Worm (Caenorhabditis elegans) whole organism, L2 larva: ENCODE results near the gene elt-3.

Experiments
- C34F6.9 ChIP-seq: fragments of 150-350 bp; optimal IDR thresholded peaks from 2 replicates; lab custom pipeline; 2014; ENCODE audit warnings: missing biosample characterization, missing genetic modification characterization
- F13H6.1 ChIP-seq: sonication (generic microtip); optimal IDR thresholded peaks from 2 replicates; lab custom pipeline; 2016; ENCODE audit warnings: missing genetic modification characterization, missing compliant biosample characterization
- R02D3.7 ChIP-seq: fragments of 150-350 bp; optimal IDR thresholded peaks from 2 replicates; lab custom pipeline; 2014; ENCODE audit warnings: missing biosample characterization, missing genetic modification characterization
- ZK546.5 ChIP-seq: sonication (generic microtip); optimal IDR thresholded peaks from 2 replicates; lab custom pipeline; 2017; ENCODE audit warnings: missing biosample characterization, missing genetic modification characterization
- alr-1 ChIP-seq: fragments of 150-350 bp; optimal IDR thresholded peaks from 2 replicates; lab custom pipeline; 2014; ENCODE audit warnings: missing biosample characterization, missing genetic modification characterization
- aly-2 ChIP-seq: fragments of 150-350 bp; optimal IDR thresholded peaks from 2 replicates; lab custom pipeline; 2014; ENCODE audit warnings: missing biosample characterization, missing genetic modification characterization
- ama-1 ChIP-seq: fragments of 150-350 bp; optimal IDR thresholded peaks from 2 replicates; lab custom pipeline; 2018; ENCODE audit warnings: inconsistent platforms
- blmp-1 ChIP-seq: sonication (generic microtip); optimal IDR thresholded peaks from 2 replicates; lab custom pipeline; 2017; ENCODE audit warnings: missing genetic modification characterization, mild to moderate bottlenecking, missing compliant biosample characterization, antibody characterized with exemption, moderate library complexity; ENCODE audit not compliant: insufficient read depth
- crh-2 ChIP-seq: sonication (generic microtip); optimal IDR thresholded peaks from 2 replicates; lab custom pipeline; 2017; ENCODE audit warnings: missing biosample characterization, missing genetic modification characterization
- dmd-4 ChIP-seq: sonication (generic microtip); optimal IDR thresholded peaks from 2 replicates; lab custom pipeline; 2017; ENCODE audit warnings: missing biosample characterization, missing genetic modification characterization
- egl-27 ChIP-seq: sonication (generic microtip); optimal IDR thresholded peaks from 3 replicates; lab custom pipeline; 2017; ENCODE audit warnings: missing biosample characterization, missing genetic modification reagents, missing genetic modification characterization
- elt-3 ChIP-seq: sonication (generic microtip); optimal IDR thresholded peaks from 2 replicates; lab custom pipeline; 2017; ENCODE audit warnings: missing biosample characterization, missing genetic modification characterization
- gmeb-1 ChIP-seq: fragments of 150-350 bp; optimal IDR thresholded peaks from 2 replicates; lab custom pipeline; 2014; ENCODE audit warnings: missing biosample characterization, missing genetic modification characterization
- lin-11 ChIP-seq: fragments of 150-350 bp; sonication (generic microtip); optimal IDR thresholded peaks from 2 replicates; lab custom pipeline; 2014; ENCODE audit warnings: missing biosample characterization, missing genetic modification characterization, inconsistent platforms, mixed read lengths
- lin-13 ChIP-seq: fragments of 150-350 bp; optimal IDR thresholded peaks from 2 replicates; lab custom pipeline; 2014; ENCODE audit warnings: missing biosample characterization, missing genetic modification reagents, missing genetic modification characterization
- lin-39 ChIP-seq: fragments of 150-350 bp; optimal IDR thresholded peaks from 2 replicates; lab custom pipeline; 2014; ENCODE audit warnings: missing biosample characterization, missing genetic modification reagents, missing genetic modification characterization
- lsy-2 ChIP-seq, 2 experiments: fragments of 150-350 bp in 1 of 2; sonication (generic microtip) in 1 of 2; optimal IDR thresholded peaks; 2 replicates each; lab custom pipeline; 2014 to 2017; ENCODE audit warnings: missing biosample characterization in 2 of 2, missing genetic modification characterization in 2 of 2
- mbf-1 ChIP-seq: sonication (generic microtip); optimal IDR thresholded peaks from 2 replicates; lab custom pipeline; 2017; ENCODE audit warnings: missing biosample characterization, missing genetic modification characterization
- mdl-1 ChIP-seq, 2 experiments: fragments of 150-350 bp in 1 of 2; sonication (generic microtip) in 1 of 2; optimal IDR thresholded peaks; 2 replicates each; lab custom pipeline; 2017; ENCODE audit warnings: missing biosample characterization in 2 of 2, missing genetic modification characterization in 2 of 2
- nhr-10 ChIP-seq: sonication (generic microtip); optimal IDR thresholded peaks from 2 replicates; lab custom pipeline; 2017; ENCODE audit warnings: missing biosample characterization, missing genetic modification characterization
- nhr-12 ChIP-seq: fragments of 150-350 bp; optimal IDR thresholded peaks from 2 replicates; lab custom pipeline; 2014; ENCODE audit warnings: missing biosample characterization, missing genetic modification characterization
- nhr-129 ChIP-seq: fragments of 150-350 bp; optimal IDR thresholded peaks from 2 replicates; lab custom pipeline; 2014; ENCODE audit warnings: missing biosample characterization, missing genetic modification characterization
- nhr-21 ChIP-seq: fragments of 150-350 bp; optimal IDR thresholded peaks from 2 replicates; lab custom pipeline; 2014; ENCODE audit warnings: missing biosample characterization, missing genetic modification characterization
- nhr-23 ChIP-seq: fragments of 150-350 bp; optimal IDR thresholded peaks from 2 replicates; lab custom pipeline; 2014; ENCODE audit warnings: missing biosample characterization, missing genetic modification reagents, missing genetic modification characterization
- nhr-237 ChIP-seq: fragments of 150-350 bp; optimal IDR thresholded peaks from 2 replicates; lab custom pipeline; 2014; ENCODE audit warnings: missing biosample characterization, missing genetic modification characterization
- nhr-25 ChIP-seq: fragments of 150-350 bp; sonication (generic microtip); optimal IDR thresholded peaks from 3 replicates; lab custom pipeline; 2014; ENCODE audit warnings: missing biosample characterization, missing genetic modification characterization
- nhr-6 ChIP-seq: fragments of 150-350 bp; optimal IDR thresholded peaks from 2 replicates; lab custom pipeline; 2014; ENCODE audit warnings: missing biosample characterization, missing genetic modification characterization
- peb-1 ChIP-seq: fragments of 150-350 bp; optimal IDR thresholded peaks from 2 replicates; lab custom pipeline; 2014; ENCODE audit warnings: missing biosample characterization, missing genetic modification characterization
- sem-4 ChIP-seq: fragments of 150-350 bp; optimal IDR thresholded peaks from 2 replicates; lab custom pipeline; 2014; ENCODE audit warnings: missing biosample characterization, missing genetic modification reagents, missing genetic modification characterization
- sma-3 ChIP-seq: sonication (generic microtip); optimal IDR thresholded peaks from 2 replicates; lab custom pipeline; 2016; ENCODE audit warnings: missing genetic modification reagents, missing genetic modification characterization, missing compliant biosample characterization
- sma-9 ChIP-seq, 2 experiments: fragments of 150-350 bp in 1 of 2; sonication (generic microtip) in 1 of 2; optimal IDR thresholded peaks; 2 replicates each; lab custom pipeline; 2014 to 2016; ENCODE audit warnings: missing genetic modification characterization in 2 of 2, mild to moderate bottlenecking in 1 of 2, missing biosample characterization in 1 of 2, missing compliant biosample characterization in 1 of 2, missing genetic modification reagents in 1 of 2, moderate library complexity in 1 of 2
- unc-39 ChIP-seq: fragments of 150-350 bp; optimal IDR thresholded peaks from 2 replicates; lab custom pipeline; 2014; ENCODE audit warnings: missing biosample characterization, missing genetic modification characterization
- unc-55 ChIP-seq: fragments of 150-350 bp; sonication (generic microtip); optimal IDR thresholded peaks from 3 replicates; lab custom pipeline; 2014; ENCODE audit warnings: missing biosample characterization, missing genetic modification reagents, missing genetic modification characterization
- zag-1 ChIP-seq: fragments of 150-350 bp; optimal IDR thresholded peaks from 2 replicates; lab custom pipeline; 2014; ENCODE audit warnings: missing biosample characterization, missing genetic modification characterization
- ztf-11 ChIP-seq: sonication (generic microtip); optimal IDR thresholded peaks from 2 replicates; lab custom pipeline; 2017; ENCODE audit warnings: missing biosample characterization, missing genetic modification characterization

Gene elt-3

DNA sequence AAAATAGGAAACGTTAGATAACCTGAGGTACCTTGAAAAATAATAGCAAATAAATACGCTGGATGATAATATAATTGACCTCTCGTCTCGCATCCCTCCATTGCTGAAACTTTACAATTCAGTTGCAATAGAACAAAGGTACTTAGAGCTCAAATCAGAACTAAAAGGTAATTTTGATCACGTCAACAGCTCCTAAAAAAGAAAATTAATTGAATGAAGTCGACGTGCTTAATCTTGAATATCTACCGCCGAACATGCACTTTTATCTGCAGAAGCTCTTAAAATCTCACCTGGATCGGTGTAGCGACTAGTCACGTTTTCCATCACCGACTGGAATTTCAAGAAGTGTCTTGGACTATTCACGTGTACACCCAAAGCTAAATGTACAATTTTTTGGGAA is 31.3 kb upstream of the elt-3 start, which contains the start of gene sra-39:
Gene sra-39, minus strand, starts transcription at position 101 of the 400 bp plus-strand sequence.
- TF ChIP-seq R02D3.7 (tag; lab: Kevin White, UChicago), result no peak
- no peak for TF ChIP-seq nhr-129 (tag; lab: Kevin White, UChicago)
- TF ChIP-seq egl-27, result no peak
- TF ChIP-seq peb-1 (tag; lab: Kevin White, UChicago), result no peak
- no peak for TF ChIP-seq ztf-11
- no peak for TF ChIP-seq aly-2 (tag; lab: Kevin White, UChicago)
- no peak for TF ChIP-seq nhr-23 (tag; lab: Kevin White, UChicago)
- TF ChIP-seq lsy-2 (tag; optimal IDR thresholded peaks at IDR 0.05; lab: Kevin White, UChicago), result no peak
- TF ChIP-seq nhr-25, result no peak
- no peak for TF ChIP-seq crh-2 (tag; lab: Kevin White, UChicago)
- TF ChIP-seq nhr-6, result no peak
- TF ChIP-seq nhr-12 (tag; lab: Kevin White, UChicago), result no peak
- no peak for TF ChIP-seq zag-1 (tag; lab: Kevin White, UChicago)
- no peak for TF ChIP-seq mdl-1 (tag; optimal IDR thresholded peaks at IDR 0.05; lab: Kevin White, UChicago)
- TF ChIP-seq alr-1 (tag; lab: Kevin White, UChicago), result no peak
- no peak for TF ChIP-seq nhr-237 (tag; lab: Kevin White, UChicago)
- TF ChIP-seq mbf-1 (tag; lab: Kevin White, UChicago), result no peak

DNA sequence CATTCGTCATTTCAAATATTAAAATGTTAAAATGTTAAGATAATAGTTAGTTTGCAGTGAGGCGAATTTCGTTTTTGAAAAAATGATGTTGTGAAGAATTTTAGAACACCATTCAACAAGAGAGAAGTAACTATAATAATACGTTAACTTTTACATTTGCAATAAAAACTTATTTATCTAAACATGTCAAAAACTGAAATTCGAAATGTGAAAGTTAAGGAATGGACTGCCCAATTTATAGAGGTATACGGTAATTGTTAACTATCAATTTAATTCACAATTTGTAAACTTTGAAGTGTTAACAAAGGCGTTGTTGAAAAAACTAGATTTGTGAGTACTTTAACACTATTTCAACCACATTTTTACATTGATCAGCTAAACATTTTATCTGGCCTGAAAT is 30.9 kb upstream of the elt-3 start:
- no peak for TF ChIP-seq blmp-1

DNA sequence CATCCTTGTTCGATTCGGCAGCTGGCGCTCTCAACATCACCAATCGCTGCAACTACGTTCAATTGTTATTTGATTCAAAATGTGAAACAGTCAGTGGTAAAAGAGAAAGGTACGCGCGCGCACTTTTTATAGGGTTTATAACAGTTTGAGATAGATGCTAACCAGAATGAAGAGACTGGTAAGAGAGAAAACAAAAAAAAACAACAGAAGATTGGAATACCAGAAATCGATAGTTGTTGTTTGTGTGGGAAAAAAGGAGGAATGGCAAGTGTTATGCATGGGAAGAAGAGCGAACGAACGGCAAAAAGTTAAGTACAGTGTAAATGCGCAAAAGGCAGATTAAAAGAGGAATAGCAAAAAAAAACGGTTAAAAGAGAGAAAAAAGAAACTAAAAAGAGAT is 24.8 kb upstream of the elt-3 start, which contains the start of gene Y26E6A.3:
Gene Y26E6A.3, minus strand, starts transcription at position 101 of the 400 bp plus-strand sequence.
- TF ChIP-seq nhr-25, result no peak
- TF ChIP-seq nhr-129 (tag; lab: Kevin White, UChicago), result no peak
- no peak for TF ChIP-seq dmd-4 (tag; lab: Kevin White, UChicago)
- TF ChIP-seq nhr-23 (tag; lab: Kevin White, UChicago), result no peak
- TF ChIP-seq nhr-10 (tag; lab: Kevin White, UChicago), result no peak
- no peak for TF ChIP-seq F13H6.1 (tag; lab: Kevin White, UChicago)
- no peak for TF ChIP-seq lin-13 (GFP tag; lab: Kevin White, UChicago)
- TF ChIP-seq elt-3 (tag; lab: Kevin White, UChicago), result no peak
- no peak for TF ChIP-seq egl-27
- no peak for TF ChIP-seq nhr-6
- TF ChIP-seq nhr-21 (tag; lab: Kevin White, UChicago), result no peak
- TF ChIP-seq unc-55, result no peak
- no peak for TF ChIP-seq unc-39 (tag; lab: Kevin White, UChicago)
- TF ChIP-seq crh-2 (tag; lab: Kevin White, UChicago), result no peak
- TF ChIP-seq ztf-11, result no peak
- TF ChIP-seq gmeb-1 (tag; lab: Kevin White, UChicago), result no peak
- TF ChIP-seq ama-1 (lab: Kevin White, UChicago), result no peak

DNA sequence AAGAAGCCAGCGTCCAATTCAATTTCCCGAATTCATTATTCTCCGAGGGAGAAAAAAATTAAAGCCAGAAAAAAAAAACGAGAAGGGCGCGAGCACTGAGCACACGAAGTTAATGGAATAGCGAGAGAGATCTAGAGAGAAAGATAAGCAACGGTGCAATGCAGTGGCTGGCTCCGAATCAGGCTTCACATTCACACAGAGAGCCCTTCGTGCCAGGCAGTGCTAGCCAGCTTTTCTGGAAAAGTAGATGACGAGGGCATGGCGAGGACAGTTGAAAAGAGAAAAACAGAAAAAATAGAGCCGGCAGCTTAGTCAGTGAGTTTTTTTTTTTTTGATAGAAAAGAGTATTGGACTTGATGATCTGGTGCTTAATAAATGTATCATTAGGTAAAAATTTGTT is 21.0 kb upstream of the elt-3 start:
- TF ChIP-seq lsy-2 (tag; optimal IDR thresholded peaks at IDR 0.05; lab: Kevin White, UChicago) (peak in 1 of 2 experiments; percentile 25), F13H6.1 (tag; lab: Kevin White, UChicago) (no peak), lin-11 (tag; lab: Kevin White, UChicago) (peak; percentile 62)
- TF ChIP-seq, all 48 proteins: peak for 2

DNA sequence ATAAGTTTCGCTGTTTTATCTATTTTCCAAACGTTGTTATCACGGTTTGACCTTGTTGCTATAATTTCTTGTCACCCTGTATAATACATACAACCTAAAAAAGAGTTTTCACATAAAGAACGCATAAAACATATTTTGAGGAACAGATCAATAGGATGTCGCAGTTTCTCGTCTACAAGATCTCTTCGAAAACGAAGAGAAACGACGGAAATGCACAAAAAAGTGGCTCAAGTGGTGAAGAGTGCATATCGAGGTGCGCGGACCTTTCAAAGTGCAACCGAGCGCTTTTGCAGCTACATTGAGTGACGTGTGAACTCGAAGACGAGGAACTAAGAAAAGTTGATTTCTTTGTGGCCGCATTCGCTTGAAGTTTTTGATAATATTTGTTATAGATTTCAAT is 20.4 kb upstream of the elt-3 start, which contains the start of gene Y26E6A.2:
Gene Y26E6A.2, minus strand, starts transcription at position 101 of the 400 bp plus-strand sequence.
- TF ChIP-seq nhr-25 (no peak), ZK546.5 (tag; lab: Kevin White, UChicago) (no peak), zag-1 (tag; lab: Kevin White, UChicago) (no peak), C34F6.9 (tag; lab: Kevin White, UChicago) (no peak), F13H6.1 (tag; lab: Kevin White, UChicago) (no peak), sem-4 (tag; lab: Kevin White, UChicago) (no peak), sma-9 (GFP tag; optimal IDR thresholded peaks at IDR 0.05; lab: Kevin White, UChicago) (no peak), sma-9 (tag; optimal IDR thresholded peaks at IDR 0.05; lab: Kevin White, UChicago) (no peak), peb-1 (tag; lab: Kevin White, UChicago) (no peak), unc-39 (tag; lab: Kevin White, UChicago) (no peak), lin-13 (GFP tag; lab: Kevin White, UChicago) (no peak), lin-39 (tag; lab: Kevin White, UChicago) (no peak), alr-1 (tag; lab: Kevin White, UChicago) (no peak), sma-3 (GFP tag; lab: Kevin White, UChicago) (no peak)
